Fruit fly (Drosophila melanogaster) S2 (cell line): ENCODE measurements around the gene rudhira.

Source experiments
- CG8478 ChIP-seq: fragments of >200 bp; optimal IDR thresholded peaks from 2 replicates; lab custom pipeline; 2018
- CTCF ChIP-seq, 2 experiments: fragments of >200 bp; optimal IDR thresholded peaks; 2 replicates each; lab custom pipeline; 2018

DNA sequence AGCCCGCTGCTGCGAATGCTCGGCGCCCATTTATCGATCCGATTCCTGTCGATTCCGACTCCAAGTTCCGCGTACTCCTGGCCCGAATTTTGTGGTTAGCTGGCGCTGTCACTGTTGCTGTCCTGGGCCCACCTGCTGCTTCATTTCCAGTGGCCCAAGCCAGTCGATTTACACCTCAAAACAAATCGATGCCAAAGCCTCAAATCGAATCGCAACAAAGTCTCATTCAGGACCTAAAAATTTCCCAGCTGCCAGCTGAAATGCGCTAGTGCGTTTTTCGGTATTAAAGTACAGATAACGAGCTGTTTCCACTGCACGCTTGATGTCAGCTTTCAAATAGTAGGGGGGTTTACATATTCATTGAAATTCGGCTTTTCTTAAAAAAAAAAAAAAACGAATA, 55.8 kb downstream of the rudhira start, which contains the start of gene BORCS5:
- no peak for TF ChIP-seq CTCF (optimal IDR thresholded peaks at IDR 0.05; lab: Kevin White, UChicago)
- TF ChIP-seq CG8478 (lab: Kevin White, UChicago): no peak
